Worm (Caenorhabditis elegans): ENCODE data around the gene chil-15.

ce11 chrII:9454304-9454703, 10.9 kb upstream of the chil-15 start, which contains the start of gene chil-19:
- TF ChIP-seq flt-1 (GFP tag; IDR thresholded peaks at IDR 0.05) (no peak), klf-2 (GFP tag; conservative IDR thresholded peaks at IDR 0.05) (no peak), ref-1 (GFP tag; conservative IDR thresholded peaks at IDR 0.05) (no peak), ztf-23 (GFP tag; IDR thresholded peaks at IDR 0.05) (no peak), T22C8.4 (GFP tag; IDR thresholded peaks at IDR 0.05) (no peak), ztf-29 (GFP tag; IDR thresholded peaks at IDR 0.05) (no peak), cog-1 (tag; optimal IDR thresholded peaks at IDR 0.05) (no peak), tab-1 (GFP tag; IDR thresholded peaks at IDR 0.05) (no peak)

All from whole organism, midembryonic.